Worm (Caenorhabditis elegans): ENCODE measurements around the gene F43C9.2.

The F43C9.2 gene

ce11 chrX:4808737-4809136 is 25.3 kb downstream of the F43C9.2 start:
- no peak for TF ChIP-seq aly-2 (tag; optimal IDR thresholded peaks at IDR 0.05)
- TF ChIP-seq nfya-1 (tag; optimal IDR thresholded peaks at IDR 0.05; ENCODE audit: insufficient read depth): peak; percentile 57
- TF ChIP-seq nhr-43 (tag; optimal IDR thresholded peaks at IDR 0.05; ENCODE audit: poor library complexity, severe bottlenecking): no peak
- TF ChIP-seq fkh-2 (tag; optimal IDR thresholded peaks at IDR 0.05): no peak
- TF ChIP-seq nhr-237 (tag; optimal IDR thresholded peaks at IDR 0.05): no peak
- no peak for TF ChIP-seq nhr-67 (tag; optimal IDR thresholded peaks at IDR 0.05)
- TF ChIP-seq ama-1 (optimal IDR thresholded peaks at IDR 0.05): no peak
- no peak for TF ChIP-seq R02D3.7 (tag; optimal IDR thresholded peaks at IDR 0.05)
- TF ChIP-seq egl-27 (tag; optimal IDR thresholded peaks at IDR 0.05): no peak
- TF ChIP-seq nhr-76 (tag; optimal IDR thresholded peaks at IDR 0.05): no peak
- TF ChIP-seq nhr-23 (tag; optimal IDR thresholded peaks at IDR 0.05): peak; percentile 23

- TF ChIP-seq nhr-25 (tag; optimal IDR thresholded peaks at IDR 0.05) (peak; percentile 27), hmg-11 (tag; optimal IDR thresholded peaks at IDR 0.05) (no peak), nhr-76 (tag; optimal IDR thresholded peaks at IDR 0.05) (no peak), unc-39 (tag; optimal IDR thresholded peaks at IDR 0.05) (no peak), lsy-12 (tag; optimal IDR thresholded peaks at IDR 0.05) (no peak)
Measured at ce11 chrX:4809189-4809588, 25.8 kb downstream of the F43C9.2 start.

ce11 chrX:4809753-4810424 is 26.5 kb downstream of the F43C9.2 start:
- TF ChIP-seq nfya-1 (tag; optimal IDR thresholded peaks at IDR 0.05; ENCODE audit: insufficient read depth): peak; percentile 7
- TF ChIP-seq pha-4 (tag; optimal IDR thresholded peaks at IDR 0.05): peak; percentile 58
- no peak for TF ChIP-seq skn-1 (tag; optimal IDR thresholded peaks at IDR 0.05)
- no peak for TF ChIP-seq eor-1 (tag; optimal IDR thresholded peaks at IDR 0.05)
- no peak for TF ChIP-seq ztf-11 (tag; optimal IDR thresholded peaks at IDR 0.05)
- no peak for TF ChIP-seq nhr-76 (tag; optimal IDR thresholded peaks at IDR 0.05)
- TF ChIP-seq daf-12 (tag; optimal IDR thresholded peaks at IDR 0.05): no peak
- no peak for TF ChIP-seq nhr-23 (tag; optimal IDR thresholded peaks at IDR 0.05)
- TF ChIP-seq nhr-237 (tag; optimal IDR thresholded peaks at IDR 0.05): no peak
- TF ChIP-seq nhr-43 (tag; optimal IDR thresholded peaks at IDR 0.05; ENCODE audit: poor library complexity, severe bottlenecking): no peak
- no peak for TF ChIP-seq elt-2 (tag; optimal IDR thresholded peaks at IDR 0.05)
- peak; percentile 61 for TF ChIP-seq nhr-25 (tag; optimal IDR thresholded peaks at IDR 0.05)
- TF ChIP-seq pqm-1 (tag; optimal IDR thresholded peaks at IDR 0.05): no peak
- no peak for TF ChIP-seq egl-5 (tag; optimal IDR thresholded peaks at IDR 0.05)
- no peak for TF ChIP-seq ceh-82 (tag; optimal IDR thresholded peaks at IDR 0.05)

ce11 chrX:4811242-4811641 is 27.8 kb downstream of the F43C9.2 start, which contains the start of gene ztf-16:
Gene ztf-16, minus strand, starts transcription at chrX:4811540.
- TF ChIP-seq elt-2 (tag; optimal IDR thresholded peaks at IDR 0.05) (no peak), ztf-4 (tag; optimal IDR thresholded peaks at IDR 0.05) (no peak), egl-5 (tag; optimal IDR thresholded peaks at IDR 0.05) (no peak), lin-15B (tag; optimal IDR thresholded peaks at IDR 0.05) (no peak)

ce11 chrX:4813115-4813732 is 29.8 kb downstream of the F43C9.2 start:
- TF ChIP-seq zag-1 (tag; optimal IDR thresholded peaks at IDR 0.05) (no peak), nhr-25 (tag; optimal IDR thresholded peaks at IDR 0.05) (peak; percentile 78), nfya-1 (tag; optimal IDR thresholded peaks at IDR 0.05; ENCODE audit: insufficient read depth) (peak; percentile 4), nhr-43 (tag; optimal IDR thresholded peaks at IDR 0.05; ENCODE audit: poor library complexity, severe bottlenecking) (peak; percentile 34)

- peak; percentile 11 for TF ChIP-seq nhr-25 (tag; optimal IDR thresholded peaks at IDR 0.05)
- no peak for TF ChIP-seq ceh-16 (tag; optimal IDR thresholded peaks at IDR 0.05)
- peak; percentile 64 for TF ChIP-seq nfya-1 (tag; optimal IDR thresholded peaks at IDR 0.05; ENCODE audit: insufficient read depth)
- TF ChIP-seq pha-4 (tag; optimal IDR thresholded peaks at IDR 0.05): peak; percentile 76
- peak; percentile 22 for TF ChIP-seq elt-2 (tag; optimal IDR thresholded peaks at IDR 0.05)
- TF ChIP-seq R02D3.7 (tag; optimal IDR thresholded peaks at IDR 0.05): no peak
- TF ChIP-seq nhr-23 (tag; optimal IDR thresholded peaks at IDR 0.05): peak; percentile 24
Measured at ce11 chrX:4818252-4818651, 34.8 kb downstream of the F43C9.2 start, which contains the start of gene R08E3.3. Gene R08E3.3, plus strand, starts transcription at chrX:4818593.

Measured in whole organism, L3 larva.